Worm (Caenorhabditis elegans) whole organism, L4/young adult: ENCODE results near the gene rsr-2.

Experiments
- W03F9.2 ChIP-seq: fragments of 150-350 bp; optimal IDR thresholded peaks from 2 replicates; lab custom pipeline; 2014; ENCODE audit warnings: missing biosample characterization, missing genetic modification characterization
- dao-5 ChIP-seq: sonication (generic microtip); optimal IDR thresholded peaks from 2 replicates; lab custom pipeline; 2016; ENCODE audit warnings: missing genotype, missing genetic modification characterization, moderate library complexity, missing compliant biosample characterization
- him-1 ChIP-seq: sonication (generic microtip); optimal IDR thresholded peaks from 2 replicates; lab custom pipeline; 2016; ENCODE audit warnings: missing genotype, missing genetic modification reagents, missing genetic modification characterization, missing compliant biosample characterization

DNA sequence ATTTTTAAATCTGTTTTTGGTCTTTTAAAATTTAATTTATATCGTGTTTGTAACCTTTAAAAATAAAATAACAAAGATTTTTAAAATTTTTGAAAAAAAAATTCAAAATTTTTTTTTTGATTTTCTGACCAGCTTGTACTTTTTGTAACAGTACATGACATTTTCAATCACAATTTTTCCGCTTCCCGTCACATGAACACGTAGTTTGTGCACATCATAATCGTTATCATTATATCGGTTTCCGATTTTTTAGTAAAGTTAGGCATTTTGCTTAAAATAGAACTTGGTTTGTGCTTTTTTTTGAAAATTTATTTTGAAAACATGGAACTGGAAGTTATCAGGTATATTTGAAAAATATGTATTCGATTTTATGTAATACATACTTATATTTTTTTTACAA lies 38.4 kb upstream of the rsr-2 start:
- TF ChIP-seq dao-5 (no peak), W03F9.2 (tag; lab: Kevin White, UChicago) (no peak), him-1 (tag; lab: Kevin White, UChicago) (no peak)
